Fruit fly (Drosophila melanogaster) whole organism, wandering third instar larva: ENCODE results near the gene CG4949.

Source experiments
- CG32264 ChIP-seq: fragments of 200-800 bp; sonication (Bioruptor generic); optimal IDR thresholded peaks from 2 replicates; lab custom pipeline; 2016; ENCODE audit warnings: missing biosample characterization, missing genetic modification characterization
- CG9705 ChIP-seq: fragments of 200-800 bp; sonication (Bioruptor generic); optimal IDR thresholded peaks from 2 replicates; lab custom pipeline; 2018; ENCODE audit warnings: missing biosample characterization, mild to moderate bottlenecking, missing genetic modification characterization
- CrebA ChIP-seq: fragments of 200-800 bp; sonication (Bioruptor generic); optimal IDR thresholded peaks from 2 replicates; lab custom pipeline; 2016; ENCODE audit warnings: missing biosample characterization, mild to moderate bottlenecking, missing genetic modification characterization, borderline replicate concordance
- Dfd ChIP-seq: fragments of >200 bp; optimal IDR thresholded peaks from 2 replicates; lab custom pipeline; 2017; ENCODE audit warnings: missing biosample characterization, missing genetic modification characterization
- Dif ChIP-seq: fragments of 200-275, 200-300 bp; sonication (Bioruptor generic); optimal IDR thresholded peaks from 2 replicates; lab custom pipeline; 2018; ENCODE audit warnings: missing biosample characterization, missing genetic modification characterization; ENCODE audit not compliant: partially characterized antibody
- GATAd ChIP-seq: sonication (Bioruptor generic); optimal IDR thresholded peaks from 2 replicates; lab custom pipeline; 2016; ENCODE audit warnings: missing biosample characterization, missing genetic modification characterization
- Hnf4 ChIP-seq: fragments of 200-800 bp; sonication (Bioruptor generic); optimal IDR thresholded peaks from 2 replicates; lab custom pipeline; 2016; ENCODE audit warnings: missing biosample characterization, mild to moderate bottlenecking, missing genetic modification characterization
- Hr83 ChIP-seq: fragments of 200-300 bp; sonication (Bioruptor generic); optimal IDR thresholded peaks from 2 replicates; lab custom pipeline; 2016; ENCODE audit warnings: missing biosample characterization, mild to moderate bottlenecking, missing genetic modification characterization, moderate library complexity; ENCODE audit not compliant: poor library complexity, severe bottlenecking
- Jra ChIP-seq: sonication (Bioruptor generic); optimal IDR thresholded peaks from 2 replicates; lab custom pipeline; 2016; ENCODE audit warnings: missing biosample characterization, missing genetic modification characterization
- Mio ChIP-seq: sonication (Bioruptor generic); optimal IDR thresholded peaks from 2 replicates; lab custom pipeline; 2016; ENCODE audit warnings: missing biosample characterization, missing genetic modification characterization
- Myc ChIP-seq: fragments of >200 bp; optimal IDR thresholded peaks from 2 replicates; lab custom pipeline; 2017
- N ChIP-seq: fragments of >200 bp; optimal IDR thresholded peaks from 2 replicates; lab custom pipeline; 2018; ENCODE audit warnings: missing biosample characterization, missing external identifiers, missing genetic modification characterization
- OdsH ChIP-seq: fragments of 200-800 bp; sonication (Bioruptor generic); optimal IDR thresholded peaks from 2 replicates; lab custom pipeline; 2016; ENCODE audit warnings: missing biosample characterization, mild to moderate bottlenecking, missing genetic modification characterization
- Rel ChIP-seq, 2 experiments: fragments of 200-800 bp; sonication (Bioruptor generic) in 1 of 2; optimal IDR thresholded peaks; 2 replicates in 1 of 2; 3 replicates in 1 of 2; lab custom pipeline; 2016 to 2019; ENCODE audit warnings: mild to moderate bottlenecking in 2 of 2, missing biosample characterization in 2 of 2, missing genetic modification characterization in 2 of 2, moderate library complexity in 1 of 2
- Sp1 ChIP-seq: fragments of 200-800 bp; sonication (Bioruptor generic); optimal IDR thresholded peaks from 3 replicates; lab custom pipeline; 2019; ENCODE audit warnings: missing biosample characterization, mild to moderate bottlenecking, missing genetic modification characterization, moderate library complexity
- Vsx2 ChIP-seq: fragments of 200-300, 225-300 bp; sonication (Bioruptor generic); optimal IDR thresholded peaks from 2 replicates; lab custom pipeline; 2018; ENCODE audit warnings: missing biosample characterization, missing genetic modification characterization; ENCODE audit not compliant: partially characterized antibody
- br ChIP-seq: fragments of 200-800 bp; sonication (Bioruptor generic); optimal IDR thresholded peaks from 2 replicates; lab custom pipeline; 2016; ENCODE audit warnings: missing biosample characterization, missing genetic modification characterization
- dl ChIP-seq, 2 experiments: fragments of 175-275, 200-275 bp in 1 of 2; fragments of 200-275 bp in 1 of 2; sonication (Bioruptor generic); optimal IDR thresholded peaks; lab custom pipeline; 2018; ENCODE audit warnings: mild to moderate bottlenecking in 2 of 2, missing biosample characterization in 2 of 2, missing genetic modification characterization in 2 of 2, moderate library complexity in 2 of 2; ENCODE audit not compliant: partially characterized antibody in 2 of 2, insufficient read depth in 1 of 2
- dmrt93B ChIP-seq: fragments of 200-800 bp; sonication (Bioruptor generic); optimal IDR thresholded peaks from 2 replicates; lab custom pipeline; 2018; ENCODE audit warnings: missing biosample characterization, mild to moderate bottlenecking, missing genetic modification characterization
- dsf ChIP-seq: sonication (Bioruptor generic); optimal IDR thresholded peaks from 2 replicates; lab custom pipeline; 2016; ENCODE audit warnings: missing biosample characterization, missing genetic modification characterization, borderline replicate concordance
- ey ChIP-seq: fragments of 200-800 bp; sonication (Bioruptor generic); optimal IDR thresholded peaks from 2 replicates; lab custom pipeline; 2016; ENCODE audit warnings: missing biosample characterization, missing genetic modification characterization
- foxo ChIP-seq, 2 experiments: fragments of 200-800 bp; sonication (Bioruptor generic); optimal IDR thresholded peaks; 2 replicates in 1 of 2; 3 replicates in 1 of 2; lab custom pipeline; 2016 to 2017; ENCODE audit warnings: missing biosample characterization in 2 of 2, missing genetic modification characterization in 2 of 2
- fru ChIP-seq: fragments of 200-800 bp; sonication (Bioruptor generic); optimal IDR thresholded peaks from 3 replicates; lab custom pipeline; 2016; ENCODE audit warnings: missing biosample characterization, mild to moderate bottlenecking, missing genetic modification characterization
- h ChIP-seq: fragments of 200-800 bp; sonication (Bioruptor generic); optimal IDR thresholded peaks from 3 replicates; lab custom pipeline; 2016; ENCODE audit warnings: missing biosample characterization, mild to moderate bottlenecking, missing genetic modification characterization
- jim ChIP-seq: fragments of 175-275, 200-325 bp; sonication (Bioruptor generic); optimal IDR thresholded peaks from 2 replicates; lab custom pipeline; 2016; ENCODE audit warnings: missing biosample characterization, mild to moderate bottlenecking, missing genetic modification characterization
- pan ChIP-seq: fragments of >200 bp; optimal IDR thresholded peaks from 2 replicates; lab custom pipeline; 2017
- rgr ChIP-seq: fragments of 200-800 bp; sonication (Bioruptor generic); optimal IDR thresholded peaks from 3 replicates; lab custom pipeline; 2016; ENCODE audit warnings: missing biosample characterization, mild to moderate bottlenecking, missing genetic modification characterization
- sage ChIP-seq: fragments of 200-800 bp; sonication (Bioruptor generic); optimal IDR thresholded peaks from 2 replicates; lab custom pipeline; 2016; ENCODE audit warnings: missing biosample characterization, mild to moderate bottlenecking, missing genetic modification characterization
- sv ChIP-seq: fragments of 200-800 bp; sonication (Bioruptor generic); optimal IDR thresholded peaks from 3 replicates; lab custom pipeline; 2016; ENCODE audit warnings: missing biosample characterization, missing genetic modification characterization
- tai ChIP-seq: sonication (Bioruptor generic); optimal IDR thresholded peaks from 2 replicates; lab custom pipeline; 2016; ENCODE audit warnings: missing biosample characterization, missing genetic modification characterization
- woc ChIP-seq: sonication (Bioruptor generic); optimal IDR thresholded peaks from 2 replicates; lab custom pipeline; 2016; ENCODE audit warnings: missing biosample characterization, mild to moderate bottlenecking, missing genetic modification characterization

The CG4949 gene

DNA sequence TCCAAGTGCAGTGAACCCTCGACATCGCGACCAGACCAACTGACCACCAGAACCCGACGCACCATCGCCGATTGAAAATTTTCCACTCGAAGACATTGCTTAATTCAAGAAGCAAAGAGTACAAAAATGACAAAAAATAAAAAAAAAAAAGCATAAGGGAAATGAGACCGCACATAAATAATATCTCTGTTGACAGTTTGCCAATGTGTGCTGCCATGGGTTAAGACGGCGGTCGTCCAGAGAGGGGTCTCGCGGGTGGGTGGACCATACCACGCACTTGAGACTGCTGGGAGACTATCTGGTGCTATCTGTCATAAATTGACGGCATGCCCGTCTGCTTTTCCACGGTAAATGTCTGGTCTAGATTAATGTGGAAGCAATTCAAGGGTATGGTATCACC is 14.8 kb downstream of the CG4949 start:
- TF ChIP-seq jim (GFP tag; lab: Kevin White, UChicago), result no peak
- no peak for TF ChIP-seq Jra
- no peak for TF ChIP-seq Rel (GFP tag; optimal IDR thresholded peaks at IDR 0.05; lab: Kevin White, UChicago)
- TF ChIP-seq Rel (tag; optimal IDR thresholded peaks at IDR 0.05; lab: Kevin White, UChicago), result no peak
- no peak for TF ChIP-seq fru (GFP tag; lab: Kevin White, UChicago)
- no peak for TF ChIP-seq CG9705 (GFP tag; lab: Kevin White, UChicago)
- TF ChIP-seq woc (GFP tag; lab: Kevin White, UChicago), result no peak
- no peak for TF ChIP-seq Hr83 (GFP tag; lab: Kevin White, UChicago)
- TF ChIP-seq dmrt93B, result no peak
- no peak for TF ChIP-seq Vsx2 (GFP tag; lab: Kevin White, UChicago)
- no peak for TF ChIP-seq Dif (GFP tag; lab: Kevin White, UChicago)
- TF ChIP-seq Myc (lab: Kevin White, UChicago), result no peak
- TF ChIP-seq Dfd (GFP tag; lab: Kevin White, UChicago), result no peak
- no peak for TF ChIP-seq br (GFP tag; lab: Kevin White, UChicago)
- no peak for TF ChIP-seq N
- no peak for TF ChIP-seq sage (GFP tag; lab: Kevin White, UChicago)
- no peak for TF ChIP-seq sv
- no peak for TF ChIP-seq Mio (GFP tag; lab: Kevin White, UChicago)
- TF ChIP-seq tai (GFP tag; lab: Kevin White, UChicago), result no peak
- no peak for TF ChIP-seq Sp1 (GFP tag; lab: Kevin White, UChicago)
- TF ChIP-seq dl (GFP tag; optimal IDR thresholded peaks at IDR 0.05; lab: Kevin White, UChicago; ENCODE audit: insufficient read depth in 1 of 2, partially characterized antibody in 2 of 2), result no peak

DNA sequence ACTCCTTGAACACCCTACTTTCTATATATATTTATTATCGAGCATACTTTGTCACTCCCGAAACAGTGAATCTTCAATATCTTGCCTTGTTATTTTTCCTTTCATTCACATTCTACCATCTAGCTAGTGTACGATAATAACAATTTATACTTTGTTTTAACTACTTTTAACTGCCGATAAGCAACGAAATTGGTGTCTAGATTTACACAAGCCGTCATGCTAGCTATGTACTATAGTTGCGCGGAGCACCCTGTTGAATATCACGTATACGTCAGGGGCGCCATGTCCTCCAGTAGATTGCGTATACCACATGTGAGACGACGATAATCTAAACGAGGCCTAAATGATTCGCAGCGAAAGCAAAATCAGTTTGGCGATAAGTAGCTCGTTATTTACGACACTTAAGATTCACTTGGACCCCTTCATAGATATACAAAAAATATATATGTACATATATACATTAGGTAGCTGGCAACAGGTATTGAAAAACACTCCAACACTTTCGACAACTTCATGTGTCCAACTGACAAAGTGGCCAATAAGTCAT is 15.3 kb downstream of the CG4949 start:
- TF ChIP-seq Myc (lab: Kevin White, UChicago) (no peak), Sp1 (GFP tag; lab: Kevin White, UChicago) (no peak), pan (lab: Kevin White, UChicago) (no peak), tai (GFP tag; lab: Kevin White, UChicago) (no peak), Hnf4 (GFP tag; lab: Kevin White, UChicago) (no peak), GATAd (GFP tag; lab: Kevin White, UChicago) (no peak), N (no peak), Mio (GFP tag; lab: Kevin White, UChicago) (no peak), OdsH (GFP tag; lab: Kevin White, UChicago) (no peak), Jra (no peak), CG9705 (GFP tag; lab: Kevin White, UChicago) (no peak), CrebA (GFP tag; lab: Kevin White, UChicago) (no peak), fru (GFP tag; lab: Kevin White, UChicago) (no peak), Dif (GFP tag; lab: Kevin White, UChicago) (no peak), CG32264 (GFP tag; lab: Kevin White, UChicago) (no peak), foxo (GFP tag; optimal IDR thresholded peaks at IDR 0.05; lab: Kevin White, UChicago) (no peak)

DNA sequence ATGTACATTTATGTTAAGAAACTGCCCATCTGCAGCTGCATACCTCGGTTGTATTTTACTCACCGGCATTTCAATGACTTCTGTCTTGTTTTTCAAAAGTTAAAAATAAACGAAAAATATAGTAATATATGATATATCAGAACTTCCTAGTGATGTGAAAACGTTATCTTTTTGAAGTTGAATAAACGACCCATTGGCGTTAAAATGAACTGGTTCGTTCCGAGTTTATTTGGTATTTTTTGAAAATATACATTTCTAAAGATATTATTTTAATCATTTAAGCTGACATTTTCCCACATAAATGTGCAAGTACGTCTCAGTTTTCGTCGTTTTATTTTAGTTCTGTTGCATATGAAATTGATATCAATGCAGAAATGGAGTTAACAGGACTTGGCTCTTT is 27.1 kb downstream of the CG4949 start, which contains the start of gene Arpc3B:
Arpc3B (minus strand) TSS at position 146 of the 400 bp plus-strand sequence.
- no peak for TF ChIP-seq Mio (GFP tag; lab: Kevin White, UChicago)
- TF ChIP-seq Myc (lab: Kevin White, UChicago), result no peak
- TF ChIP-seq Hnf4 (GFP tag; lab: Kevin White, UChicago), result no peak
- no peak for TF ChIP-seq rgr
- no peak for TF ChIP-seq Jra
- TF ChIP-seq dsf (GFP tag; lab: Kevin White, UChicago), result no peak
- TF ChIP-seq sv, result no peak
- no peak for TF ChIP-seq sage (GFP tag; lab: Kevin White, UChicago)
- TF ChIP-seq h (GFP tag; lab: Kevin White, UChicago), result no peak

DNA sequence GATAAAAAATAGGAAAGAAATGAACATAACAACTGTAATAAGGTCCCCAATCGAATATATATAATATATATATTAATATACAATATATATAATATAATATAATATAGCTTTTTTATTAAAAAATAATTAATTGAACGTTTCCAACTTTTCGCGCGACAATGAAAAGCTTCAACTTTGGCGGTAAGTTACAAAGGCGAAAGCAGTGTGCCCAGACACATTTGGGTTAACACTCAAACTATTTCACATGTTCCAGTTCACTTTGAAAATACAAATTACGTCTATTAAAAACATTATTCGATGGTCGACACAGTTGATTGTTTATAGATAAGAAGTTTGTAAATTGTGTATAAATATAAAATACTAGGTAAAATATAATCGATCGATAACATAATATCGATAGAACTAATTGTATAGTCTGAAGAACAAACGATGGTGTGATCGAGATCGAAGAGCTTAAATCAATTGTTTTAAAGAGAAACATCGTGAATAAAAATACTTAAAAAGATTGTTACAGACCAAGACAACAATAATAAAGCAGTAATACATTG is 27.6 kb downstream of the CG4949 start:
- TF ChIP-seq ey (GFP tag; lab: Kevin White, UChicago), result no peak
